Worm (Caenorhabditis elegans) whole organism, L4/young adult: ENCODE data around the gene str-255.

ENCODE experiments used
- W03F9.2 ChIP-seq: fragments of 150-350 bp; optimal IDR thresholded peaks from 2 replicates; lab custom pipeline; 2014; ENCODE audit warnings: missing biosample characterization, missing genetic modification characterization
- dao-5 ChIP-seq: sonication (generic microtip); optimal IDR thresholded peaks from 2 replicates; lab custom pipeline; 2016; ENCODE audit warnings: missing genotype, missing genetic modification characterization, moderate library complexity, missing compliant biosample characterization
- him-1 ChIP-seq: sonication (generic microtip); optimal IDR thresholded peaks from 2 replicates; lab custom pipeline; 2016; ENCODE audit warnings: missing genotype, missing genetic modification reagents, missing genetic modification characterization, missing compliant biosample characterization

- TF ChIP-seq dao-5 (tag; lab: Kevin White, UChicago) = no peak
- no peak for TF ChIP-seq W03F9.2 (tag; lab: Kevin White, UChicago)
- TF ChIP-seq him-1 (tag; lab: Kevin White, UChicago) = no peak
These were observed 23.7 kb downstream of the str-255 start, which contains the start of gene F22F7.7 for ce11 chrV:2139918-2140317.
